Fruit fly (Drosophila melanogaster) whole organism, embryonic: ENCODE data around the gene Rnp4F.

ENCODE experiments used
- ATbp ChIP-seq: fragments of 200-800 bp; sonication (Bioruptor generic); optimal IDR thresholded peaks from 2 replicates; lab custom pipeline; 2017; ENCODE audit warnings: missing biosample characterization, mild to moderate bottlenecking, missing genetic modification characterization, missing genetic modification reagents
- BEAF-32 ChIP-seq: fragments of 200-800 bp; sonication (Bioruptor generic); optimal IDR thresholded peaks from 3 replicates; lab custom pipeline; 2017; ENCODE audit warnings: missing biosample characterization, missing genetic modification characterization, mild to moderate bottlenecking, moderate library complexity, missing genetic modification reagents
- CG10274 ChIP-seq: fragments of 200-800 bp; sonication (Bioruptor generic); optimal IDR thresholded peaks from 3 replicates; lab custom pipeline; 2017; ENCODE audit warnings: missing biosample characterization, mild to moderate bottlenecking, missing genetic modification characterization
- CG11247 ChIP-seq: fragments of 200-800 bp; sonication (Bioruptor generic); IDR thresholded peaks from 2 replicates; pipeline ENCODE4 v1.3.6; 2022; ENCODE audit warnings: missing biosample characterization, missing genetic modification characterization
- CG12155 ChIP-seq: fragments of 200-800 bp; sonication (Bioruptor generic); optimal IDR thresholded peaks from 3 replicates; lab custom pipeline; 2016; ENCODE audit warnings: missing biosample characterization, missing genetic modification characterization
- CG13296 ChIP-seq: fragments of 200-800 bp; sonication (Bioruptor generic); optimal IDR thresholded peaks from 3 replicates; lab custom pipeline; 2018; ENCODE audit warnings: missing biosample characterization, mild to moderate bottlenecking, missing genetic modification characterization
- CG13894 ChIP-seq: fragments of 200-800 bp; sonication (Bioruptor generic); optimal IDR thresholded peaks from 3 replicates; lab custom pipeline; 2018; ENCODE audit warnings: missing biosample characterization, mild to moderate bottlenecking, missing genetic modification characterization, moderate library complexity
- CG14050 ChIP-seq: fragments of 200-800 bp; sonication (Bioruptor generic); IDR thresholded peaks from 3 replicates; pipeline ENCODE4 v1.3.6; 2022; ENCODE audit warnings: missing biosample characterization, missing genetic modification characterization
- CG1529 ChIP-seq: fragments of 200-800 bp; sonication (Bioruptor generic); optimal IDR thresholded peaks from 3 replicates; lab custom pipeline; 2018; ENCODE audit warnings: missing biosample characterization, missing genetic modification characterization
- CG17328 ChIP-seq: fragments of 200-800 bp; sonication (Bioruptor generic); IDR thresholded peaks from 2 replicates; pipeline ENCODE4 v1.3.6; 2022; ENCODE audit warnings: missing biosample characterization, missing genetic modification characterization
- CG2678 ChIP-seq: fragments of 200-800 bp; sonication (Bioruptor generic); optimal IDR thresholded peaks from 3 replicates; lab custom pipeline; 2019; ENCODE audit warnings: missing biosample characterization, mild to moderate bottlenecking, missing genetic modification characterization, moderate library complexity
- CG30403 ChIP-seq: fragments of 200-800 bp; sonication (Bioruptor generic); optimal IDR thresholded peaks from 3 replicates; lab custom pipeline; 2016; ENCODE audit warnings: missing biosample characterization, missing genetic modification characterization
- CG30431 ChIP-seq: fragments of 200-800 bp; sonication (Bioruptor generic); optimal IDR thresholded peaks from 2 replicates; lab custom pipeline; 2017; ENCODE audit warnings: missing biosample characterization, missing genetic modification characterization
- CG31441 ChIP-seq: fragments of 200-800 bp; sonication (Bioruptor generic); IDR thresholded peaks from 2 replicates; pipeline ENCODE4 v1.3.6; 2022; ENCODE audit warnings: missing biosample characterization, missing genetic modification characterization
- CG4328 ChIP-seq: fragments of 200-800 bp; sonication (Bioruptor generic); optimal IDR thresholded peaks from 3 replicates; lab custom pipeline; 2017; ENCODE audit warnings: missing biosample characterization, missing genetic modification reagents, missing genetic modification characterization
- CG7357 ChIP-seq: fragments of 200-800 bp; sonication (Bioruptor generic); IDR thresholded peaks from 3 replicates; pipeline ENCODE4 v1.3.6; 2022; ENCODE audit warnings: missing biosample characterization, missing genetic modification characterization
- CG7839 ChIP-seq: fragments of 200-800 bp; sonication (Bioruptor generic); optimal IDR thresholded peaks from 3 replicates; lab custom pipeline; 2018; ENCODE audit warnings: missing biosample characterization, mild to moderate bottlenecking, missing genetic modification characterization, moderate library complexity
- CG7963 ChIP-seq: fragments of 200-800 bp; sonication (Bioruptor generic); IDR thresholded peaks from 3 replicates; pipeline ENCODE4 v1.3.6; 2022; ENCODE audit warnings: missing biosample characterization, missing genetic modification characterization; ENCODE audit not compliant: partially characterized antibody
- CG8290 ChIP-seq, 3 experiments: fragments of 200-800 bp; sonication (Bioruptor generic); optimal IDR thresholded peaks; 2 replicates each; lab custom pipeline; 2016 to 2019; ENCODE audit warnings: missing biosample characterization in 3 of 3, missing genetic modification characterization in 3 of 3, mild to moderate bottlenecking in 2 of 3, moderate library complexity in 1 of 3
- CG8478 ChIP-seq: fragments of >200 bp; optimal IDR thresholded peaks from 2 replicates; lab custom pipeline; 2018
- CG9437 ChIP-seq: fragments of 200-800 bp; sonication (Bioruptor generic); optimal IDR thresholded peaks from 2 replicates; lab custom pipeline; 2018; ENCODE audit warnings: missing biosample characterization, mild to moderate bottlenecking, missing genetic modification characterization
- CG9932 ChIP-seq: fragments of 200-800 bp; sonication (Bioruptor generic); IDR thresholded peaks from 2 replicates; pipeline ENCODE4 v1.3.6; 2022; ENCODE audit warnings: missing biosample characterization, missing genetic modification characterization
- D19A ChIP-seq: fragments of 200-800 bp; optimal IDR thresholded peaks from 3 replicates; lab custom pipeline; 2019; ENCODE audit warnings: missing biosample characterization, mild to moderate bottlenecking, missing genetic modification characterization, moderate library complexity
- Dek ChIP-seq: fragments of 200-800 bp; sonication (Bioruptor generic); optimal IDR thresholded peaks from 3 replicates; lab custom pipeline; 2019; ENCODE audit warnings: missing biosample characterization, mild to moderate bottlenecking, missing genetic modification characterization, moderate library complexity
- Dll ChIP-seq: fragments of 200-800 bp; sonication (Bioruptor generic); IDR thresholded peaks from 4 replicates; pipeline ENCODE4 v1.3.6; 2022; ENCODE audit warnings: missing biosample characterization, missing genetic modification characterization; ENCODE audit not compliant: partially characterized antibody
- Ets65A ChIP-seq: fragments of 200-800 bp; sonication (Bioruptor generic); peaks from one replicate; lab custom pipeline; 2016; ENCODE audit warnings: missing biosample characterization, missing genetic modification characterization
- H2.0 ChIP-seq: fragments of 200-800 bp; sonication (Bioruptor generic); IDR thresholded peaks from 2 replicates; pipeline ENCODE4 v1.3.6; 2022; ENCODE audit warnings: missing biosample characterization, missing genetic modification characterization
- HLH3B ChIP-seq: fragments of 200-800 bp; sonication (Bioruptor generic); IDR thresholded peaks from 2 replicates; pipeline ENCODE4 v1.3.6; 2022; ENCODE audit warnings: missing biosample characterization, missing genetic modification characterization
- Kr ChIP-seq: fragments of 200-800 bp; sonication (Bioruptor generic); optimal IDR thresholded peaks from 2 replicates; lab custom pipeline; 2017; ENCODE audit warnings: missing biosample characterization, mild to moderate bottlenecking, missing genetic modification characterization
- NC2α ChIP-seq: fragments of 200-800 bp; sonication (Bioruptor generic); optimal IDR thresholded peaks from 2 replicates; lab custom pipeline; 2016; ENCODE audit warnings: missing biosample characterization, missing genetic modification characterization
- Pdp1 ChIP-seq, 2 experiments: fragments of 200-800 bp; sonication (Bioruptor generic); optimal IDR thresholded peaks; 3 replicates each; lab custom pipeline; 2016; ENCODE audit warnings: missing biosample characterization in 2 of 2, missing genetic modification characterization in 2 of 2, mild to moderate bottlenecking in 1 of 2, moderate library complexity in 1 of 2
- YL-1 ChIP-seq: fragments of 200-800 bp; sonication (Bioruptor generic); optimal IDR thresholded peaks from 3 replicates; lab custom pipeline; 2017; ENCODE audit warnings: missing biosample characterization, mild to moderate bottlenecking, missing genetic modification characterization
- cwo ChIP-seq: fragments of 200-800 bp; sonication (Bioruptor generic); optimal IDR thresholded peaks from 3 replicates; lab custom pipeline; 2017; ENCODE audit warnings: missing biosample characterization, missing genetic modification characterization, mild to moderate bottlenecking, moderate library complexity, missing genetic modification reagents
- eve ChIP-seq, 2 experiments: fragments of >200 bp; optimal IDR thresholded peaks; 2 replicates each; lab custom pipeline; 2017; ENCODE audit warnings: missing biosample characterization in 2 of 2, missing genetic modification characterization in 2 of 2
- exex ChIP-seq: fragments of 200-800 bp; sonication (Bioruptor generic); optimal IDR thresholded peaks from 4 replicates; lab custom pipeline; 2018; ENCODE audit warnings: missing biosample characterization, mild to moderate bottlenecking, missing genetic modification characterization, moderate library complexity
- fd102C ChIP-seq: fragments of 200-800 bp; sonication (Bioruptor generic); optimal IDR thresholded peaks from 2 replicates; lab custom pipeline; 2018; ENCODE audit warnings: missing biosample characterization, mild to moderate bottlenecking, missing genetic modification characterization, moderate library complexity
- gcm ChIP-seq: fragments of 200-800 bp; sonication (Bioruptor generic); optimal IDR thresholded peaks from 2 replicates; lab custom pipeline; 2019; ENCODE audit warnings: missing biosample characterization, mild to moderate bottlenecking, missing genetic modification characterization, moderate library complexity
- gsb ChIP-seq: fragments of 200-800 bp; sonication (Bioruptor generic); IDR thresholded peaks from 2 replicates; pipeline ENCODE4 v1.3.6; 2022; ENCODE audit warnings: missing biosample characterization, missing genetic modification characterization
- lola ChIP-seq, 3 experiments: fragments of >200 bp in 2 of 3; fragments of 200-800 bp in 1 of 3; sonication (Bioruptor generic) in 1 of 3; optimal IDR thresholded peaks; 2 replicates each; lab custom pipeline; 2017 to 2019; ENCODE audit warnings: missing biosample characterization in 3 of 3, missing genetic modification characterization in 3 of 3, mild to moderate bottlenecking in 1 of 3, moderate library complexity in 1 of 3
- nerfin-2 ChIP-seq: fragments of 200-800 bp; sonication (Bioruptor generic); IDR thresholded peaks from 2 replicates; pipeline ENCODE4 v1.3.6; 2022; ENCODE audit warnings: missing biosample characterization, missing genetic modification characterization; ENCODE audit not compliant: partially characterized antibody
- oc ChIP-seq: fragments of 200-800 bp; sonication (Bioruptor generic); optimal IDR thresholded peaks from 2 replicates; lab custom pipeline; 2018; ENCODE audit warnings: missing biosample characterization, mild to moderate bottlenecking, missing genetic modification characterization, moderate library complexity
- pfk ChIP-seq: fragments of 200-800 bp; sonication (Bioruptor generic); optimal IDR thresholded peaks from 2 replicates; lab custom pipeline; 2018; ENCODE audit warnings: missing biosample characterization, mild to moderate bottlenecking, missing genetic modification characterization, moderate library complexity
- pita ChIP-seq: fragments of 200-800 bp; sonication (Bioruptor generic); optimal IDR thresholded peaks from 2 replicates; lab custom pipeline; 2017; ENCODE audit warnings: missing biosample characterization, mild to moderate bottlenecking, missing genetic modification characterization
- prd ChIP-seq, 3 experiments: fragments of >200 bp in 2 of 3; fragments of 200-800 bp in 1 of 3; sonication (Bioruptor generic) in 1 of 3; optimal IDR thresholded peaks in 2 of 3; IDR thresholded peaks in 1 of 3; 2 replicates in 2 of 3; 3 replicates in 1 of 3; pipeline versions ENCODE4 v1.3.6 to Lab custom; 2017 to 2022; ENCODE audit warnings: missing biosample characterization in 1 of 3, missing genetic modification characterization in 1 of 3
- tio ChIP-seq: fragments of 200-800 bp; sonication (Bioruptor generic); optimal IDR thresholded peaks from 2 replicates; lab custom pipeline; 2017; ENCODE audit warnings: missing biosample characterization, missing genetic modification characterization, inconsistent platforms
- toy ChIP-seq: fragments of 200-800 bp; sonication (Bioruptor generic); IDR thresholded peaks from 2 replicates; pipeline ENCODE4 v1.3.6; 2022; ENCODE audit warnings: missing biosample characterization, missing genetic modification characterization
- zf30C ChIP-seq: fragments of 200-800 bp; sonication (Bioruptor generic); optimal IDR thresholded peaks from 3 replicates; lab custom pipeline; 2018; ENCODE audit warnings: missing biosample characterization, mild to moderate bottlenecking, missing genetic modification characterization
- zfh1 ChIP-seq: fragments of 200-800 bp; sonication (Bioruptor generic); IDR thresholded peaks from 3 replicates; pipeline ENCODE4 v1.3.6; 2022; ENCODE audit warnings: missing biosample characterization, missing genetic modification characterization
- zfh2 ChIP-seq: fragments of 200-800 bp; sonication (Bioruptor generic); optimal IDR thresholded peaks from 2 replicates; lab custom pipeline; 2016; ENCODE audit warnings: missing biosample characterization, missing genetic modification characterization

Rnp4F gene

dm6 chrX:5322459-5322883 lies at the start of gene Rnp4F (continued):
- peak; percentile 67 for TF ChIP-seq CG12155 (GFP tag; lab: Kevin White, UChicago)
- peak; percentile 5 for TF ChIP-seq CG9437 (GFP tag; lab: Kevin White, UChicago)
- TF ChIP-seq nerfin-2 (GFP tag; lab: Robert Waterston, UW) = peak; percentile 58; the same call in 1 of the 2 replicates
- peak; percentile 10 for TF ChIP-seq CG10274 (GFP tag; lab: Kevin White, UChicago)
- TF ChIP-seq gsb (GFP tag; lab: Robert Waterston, UW) = 0 out of 2 replicates have a peak, but pooled peaks have one; percentile 25
- no peak for TF ChIP-seq tio (GFP tag; lab: Kevin White, UChicago)
- TF ChIP-seq HLH3B (GFP tag; lab: Robert Waterston, UW) = peak; percentile 62
- TF ChIP-seq lola (GFP tag; optimal IDR thresholded peaks at IDR 0.05; lab: Kevin White, UChicago) = no peak
- peak; percentile 74 for TF ChIP-seq CG30403 (GFP tag; lab: Kevin White, UChicago)
- TF ChIP-seq CG17328 (GFP tag; lab: Robert Waterston, UW) = 0 out of 2 replicates have a peak, but pooled peaks have one; percentile 26
- peak; percentile 39; the same call in 1 of the 2 replicates for TF ChIP-seq H2.0
- peak; percentile 27 for TF ChIP-seq CG13894 (tag; lab: Kevin White, UChicago)
- TF ChIP-seq CG31441 = no peak; the same call in 1 of the 2 replicates
- no peak for TF ChIP-seq exex (tag; lab: Kevin White, UChicago)
- TF ChIP-seq CG30431 (GFP tag; lab: Kevin White, UChicago) = peak; percentile 38
- no peak for TF ChIP-seq gcm (GFP tag; lab: Kevin White, UChicago)
- TF ChIP-seq CG14050 (GFP tag; lab: Robert Waterston, UW) = peak; percentile 37; the same call in 1 of the 3 replicates
- TF ChIP-seq CG8478 (lab: Kevin White, UChicago) = no peak
- peak; percentile 59 for TF ChIP-seq Dek (tag; lab: Kevin White, UChicago)
- no peak for TF ChIP-seq CG2678 (tag; lab: Kevin White, UChicago)
- TF ChIP-seq zfh1 (GFP tag; lab: Robert Waterston, UW) = peak; percentile 76
- TF ChIP-seq D19A (tag; lab: Kevin White, UChicago) = no peak
- TF ChIP-seq ATbp (GFP tag; lab: Kevin White, UChicago) = no peak
- peak; percentile 42 for TF ChIP-seq CG13296
- no peak for TF ChIP-seq oc (tag; lab: Kevin White, UChicago)
- no peak for TF ChIP-seq prd (optimal IDR thresholded peaks at IDR 0.05; lab: Kevin White, UChicago)
- peak; percentile 80 for TF ChIP-seq prd (GFP tag; IDR thresholded peaks at IDR 0.05; lab: Robert Waterston, UW)
- TF ChIP-seq CG7357 (GFP tag; lab: Robert Waterston, UW) = peak; percentile 95
- no peak for TF ChIP-seq fd102C (GFP tag; lab: Kevin White, UChicago)
- peak; percentile 7 for TF ChIP-seq CG7839 (tag; lab: Kevin White, UChicago)
- no peak for TF ChIP-seq toy (GFP tag; lab: Robert Waterston, UW)
- TF ChIP-seq CG11247 (GFP tag; lab: Robert Waterston, UW) = peak; percentile 68
- TF ChIP-seq CG9932 (GFP tag; lab: Robert Waterston, UW) = peak; percentile 90
- TF ChIP-seq CG8290 (GFP tag; optimal IDR thresholded peaks at IDR 0.05; lab: Kevin White, UChicago) = peak; percentile 38
- TF ChIP-seq CG8290 (tag; optimal IDR thresholded peaks at IDR 0.05; lab: Kevin White, UChicago) = no peak
- TF ChIP-seq CG7963 (GFP tag; lab: Robert Waterston, UW) = peak; percentile 65; the same call in 2 of the 3 replicates
- TF ChIP-seq zf30C (GFP tag; lab: Kevin White, UChicago) = no peak
- TF ChIP-seq pita (GFP tag; lab: Kevin White, UChicago) = no peak
- TF ChIP-seq pfk (GFP tag; lab: Kevin White, UChicago) = no peak
- TF ChIP-seq CG4328 = no peak
- TF ChIP-seq NC2α (GFP tag; lab: Kevin White, UChicago) = no peak
- TF ChIP-seq CG1529 (GFP tag; lab: Kevin White, UChicago) = no peak
- TF ChIP-seq Pdp1 (GFP tag; optimal IDR thresholded peaks at IDR 0.05; lab: Kevin White, UChicago) = peak; percentile 63 to 72
- TF ChIP-seq Kr (GFP tag; lab: Kevin White, UChicago) = no peak
- peak; percentile 43 for TF ChIP-seq YL-1 (GFP tag; lab: Kevin White, UChicago)
- no peak for TF ChIP-seq eve (GFP tag; optimal IDR thresholded peaks at IDR 0.05; lab: Kevin White, UChicago)
- TF ChIP-seq cwo (GFP tag; lab: Kevin White, UChicago) = no peak
- TF ChIP-seq Dll (GFP tag; lab: Robert Waterston, UW) = peak; percentile 76
- peak; percentile 89 for TF ChIP-seq zfh2 (GFP tag; lab: Kevin White, UChicago)
- TF ChIP-seq BEAF-32 (GFP tag; lab: Kevin White, UChicago) = peak; percentile 91
- peak; percentile 99 for TF ChIP-seq Ets65A (GFP tag; lab: Kevin White, UChicago)
